Worm (Caenorhabditis elegans) whole organism, L2 larva: ENCODE measurements around the gene T24C2.3.

ENCODE experiments used
- C34F6.9 ChIP-seq: fragments of 150-350 bp; optimal IDR thresholded peaks from 2 replicates; lab custom pipeline; 2014; ENCODE audit warnings: missing biosample characterization, missing genetic modification characterization
- F13H6.1 ChIP-seq: sonication (generic microtip); optimal IDR thresholded peaks from 2 replicates; lab custom pipeline; 2016; ENCODE audit warnings: missing genetic modification characterization, missing compliant biosample characterization
- blmp-1 ChIP-seq: sonication (generic microtip); optimal IDR thresholded peaks from 2 replicates; lab custom pipeline; 2017; ENCODE audit warnings: missing genetic modification characterization, mild to moderate bottlenecking, missing compliant biosample characterization, antibody characterized with exemption, moderate library complexity; ENCODE audit not compliant: insufficient read depth
- ceh-16 ChIP-seq: fragments of 150-350 bp; optimal IDR thresholded peaks from 2 replicates; lab custom pipeline; 2014; ENCODE audit warnings: missing biosample characterization, missing genetic modification characterization
- ceh-82 ChIP-seq: fragments of 150-350 bp; optimal IDR thresholded peaks from 2 replicates; lab custom pipeline; 2014; ENCODE audit warnings: missing biosample characterization, missing genetic modification characterization
- crh-2 ChIP-seq: sonication (generic microtip); optimal IDR thresholded peaks from 2 replicates; lab custom pipeline; 2017; ENCODE audit warnings: missing biosample characterization, missing genetic modification characterization
- dmd-4 ChIP-seq: sonication (generic microtip); optimal IDR thresholded peaks from 2 replicates; lab custom pipeline; 2017; ENCODE audit warnings: missing biosample characterization, missing genetic modification characterization
- elt-1 ChIP-seq: fragments of 150-350 bp; optimal IDR thresholded peaks from 2 replicates; lab custom pipeline; 2014; ENCODE audit warnings: missing biosample characterization, missing genetic modification characterization
- elt-3 ChIP-seq: sonication (generic microtip); optimal IDR thresholded peaks from 2 replicates; lab custom pipeline; 2017; ENCODE audit warnings: missing biosample characterization, missing genetic modification characterization
- fos-1 ChIP-seq: fragments of 150-350 bp; optimal IDR thresholded peaks from 2 replicates; lab custom pipeline; 2014; ENCODE audit warnings: missing biosample characterization, missing genetic modification characterization
- lin-11 ChIP-seq: fragments of 150-350 bp; sonication (generic microtip); optimal IDR thresholded peaks from 2 replicates; lab custom pipeline; 2014; ENCODE audit warnings: missing biosample characterization, missing genetic modification characterization, inconsistent platforms, mixed read lengths
- lin-13 ChIP-seq: fragments of 150-350 bp; optimal IDR thresholded peaks from 2 replicates; lab custom pipeline; 2014; ENCODE audit warnings: missing biosample characterization, missing genetic modification reagents, missing genetic modification characterization
- lin-39 ChIP-seq: fragments of 150-350 bp; optimal IDR thresholded peaks from 2 replicates; lab custom pipeline; 2014; ENCODE audit warnings: missing biosample characterization, missing genetic modification reagents, missing genetic modification characterization
- lsy-2 ChIP-seq, 2 experiments: fragments of 150-350 bp in 1 of 2; sonication (generic microtip) in 1 of 2; optimal IDR thresholded peaks; 2 replicates each; lab custom pipeline; 2014 to 2017; ENCODE audit warnings: missing biosample characterization in 2 of 2, missing genetic modification characterization in 2 of 2
- mab-5 ChIP-seq: fragments of 150-350 bp; optimal IDR thresholded peaks from 2 replicates; lab custom pipeline; 2014; ENCODE audit warnings: missing biosample characterization, missing genetic modification characterization
- mbf-1 ChIP-seq: sonication (generic microtip); optimal IDR thresholded peaks from 2 replicates; lab custom pipeline; 2017; ENCODE audit warnings: missing biosample characterization, missing genetic modification characterization
- nhr-10 ChIP-seq: sonication (generic microtip); optimal IDR thresholded peaks from 2 replicates; lab custom pipeline; 2017; ENCODE audit warnings: missing biosample characterization, missing genetic modification characterization
- nhr-11 ChIP-seq: fragments of 150-350 bp; optimal IDR thresholded peaks from 2 replicates; lab custom pipeline; 2014; ENCODE audit warnings: missing biosample characterization, missing genetic modification characterization
- nhr-12 ChIP-seq: fragments of 150-350 bp; optimal IDR thresholded peaks from 2 replicates; lab custom pipeline; 2014; ENCODE audit warnings: missing biosample characterization, missing genetic modification characterization
- nhr-129 ChIP-seq: fragments of 150-350 bp; optimal IDR thresholded peaks from 2 replicates; lab custom pipeline; 2014; ENCODE audit warnings: missing biosample characterization, missing genetic modification characterization
- nhr-21 ChIP-seq: fragments of 150-350 bp; optimal IDR thresholded peaks from 2 replicates; lab custom pipeline; 2014; ENCODE audit warnings: missing biosample characterization, missing genetic modification characterization
- nhr-23 ChIP-seq: fragments of 150-350 bp; optimal IDR thresholded peaks from 2 replicates; lab custom pipeline; 2014; ENCODE audit warnings: missing biosample characterization, missing genetic modification reagents, missing genetic modification characterization
- nhr-25 ChIP-seq: fragments of 150-350 bp; sonication (generic microtip); optimal IDR thresholded peaks from 3 replicates; lab custom pipeline; 2014; ENCODE audit warnings: missing biosample characterization, missing genetic modification characterization
- sem-4 ChIP-seq: fragments of 150-350 bp; optimal IDR thresholded peaks from 2 replicates; lab custom pipeline; 2014; ENCODE audit warnings: missing biosample characterization, missing genetic modification reagents, missing genetic modification characterization
- skn-1 ChIP-seq: sonication (generic microtip); optimal IDR thresholded peaks from 2 replicates; lab custom pipeline; 2017; ENCODE audit warnings: missing biosample characterization, missing genetic modification characterization
- sma-3 ChIP-seq: sonication (generic microtip); optimal IDR thresholded peaks from 2 replicates; lab custom pipeline; 2016; ENCODE audit warnings: missing genetic modification reagents, missing genetic modification characterization, missing compliant biosample characterization
- sma-9 ChIP-seq, 2 experiments: fragments of 150-350 bp in 1 of 2; sonication (generic microtip) in 1 of 2; optimal IDR thresholded peaks; 2 replicates each; lab custom pipeline; 2014 to 2016; ENCODE audit warnings: missing genetic modification characterization in 2 of 2, mild to moderate bottlenecking in 1 of 2, missing biosample characterization in 1 of 2, missing compliant biosample characterization in 1 of 2, missing genetic modification reagents in 1 of 2, moderate library complexity in 1 of 2
- unc-39 ChIP-seq: fragments of 150-350 bp; optimal IDR thresholded peaks from 2 replicates; lab custom pipeline; 2014; ENCODE audit warnings: missing biosample characterization, missing genetic modification characterization
- unc-55 ChIP-seq: fragments of 150-350 bp; sonication (generic microtip); optimal IDR thresholded peaks from 3 replicates; lab custom pipeline; 2014; ENCODE audit warnings: missing biosample characterization, missing genetic modification reagents, missing genetic modification characterization
- unc-62 ChIP-seq: fragments of 150-350 bp; optimal IDR thresholded peaks from 2 replicates; lab custom pipeline; 2014; ENCODE audit warnings: missing biosample characterization, missing genetic modification reagents, missing genetic modification characterization
- ztf-11 ChIP-seq: sonication (generic microtip); optimal IDR thresholded peaks from 2 replicates; lab custom pipeline; 2017; ENCODE audit warnings: missing biosample characterization, missing genetic modification characterization

Gene T24C2.3

ce11 chrX:14577579-14578127 is 34.3 kb downstream of the T24C2.3 start, which contains the start of gene let-4:
Gene let-4 (plus strand): TSS chrX:14577935.
- TF ChIP-seq unc-62 (GFP tag; lab: Kevin White, UChicago) = no peak
- no peak for TF ChIP-seq nhr-23 (tag; lab: Kevin White, UChicago)
- TF ChIP-seq fos-1 = no peak
- TF ChIP-seq lin-39 (tag; lab: Kevin White, UChicago) = no peak
- no peak for TF ChIP-seq nhr-11
- TF ChIP-seq elt-1 (tag; lab: Kevin White, UChicago) = no peak
- no peak for TF ChIP-seq lin-11 (tag; lab: Kevin White, UChicago)

DNA sequence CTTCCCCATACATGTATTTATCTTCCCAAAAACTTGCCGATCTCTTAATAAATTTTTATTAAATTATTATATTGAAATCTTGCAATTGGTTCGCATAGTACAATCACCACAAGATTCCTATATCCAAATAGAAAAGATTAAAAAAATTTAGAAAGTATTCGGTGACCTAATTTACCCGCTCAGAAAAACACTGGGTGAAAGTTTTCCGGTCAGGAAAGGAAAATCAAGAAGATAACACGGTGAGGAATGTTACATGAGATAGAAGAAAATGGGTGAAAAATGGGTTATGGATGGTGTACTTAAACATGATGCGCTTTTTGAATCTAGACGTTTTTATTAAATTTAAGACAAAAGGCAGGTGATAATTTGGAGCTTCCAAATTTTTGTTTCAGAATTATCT is 37.5 kb downstream of the T24C2.3 start:
- TF ChIP-seq dmd-4 (tag; lab: Kevin White, UChicago) (no peak), blmp-1 (tag; lab: Kevin White, UChicago) (peak; percentile 78)

ce11 chrX:14581429-14581828 is 38.1 kb downstream of the T24C2.3 start, which contains the start of gene sym-1:
Gene sym-1 (plus strand): TSS chrX:14581622.
- no peak for TF ChIP-seq mbf-1 (tag; lab: Kevin White, UChicago)
- TF ChIP-seq fos-1 = peak; percentile 18
- no peak for TF ChIP-seq nhr-129
- TF ChIP-seq skn-1 (tag; lab: Kevin White, UChicago) = no peak
- peak; percentile 64 for TF ChIP-seq nhr-21 (tag; lab: Kevin White, UChicago)
- no peak for TF ChIP-seq nhr-10 (tag; lab: Kevin White, UChicago)
- TF ChIP-seq lin-13 = no peak
- peak; percentile 37 for TF ChIP-seq blmp-1 (tag; lab: Kevin White, UChicago)
- peak; percentile 22 for TF ChIP-seq elt-1 (tag; lab: Kevin White, UChicago)
- peak; percentile 25 for TF ChIP-seq sem-4 (tag; lab: Kevin White, UChicago)
- TF ChIP-seq lsy-2 (tag; optimal IDR thresholded peaks at IDR 0.05; lab: Kevin White, UChicago) = peak in 1 of 2 experiments; percentile 12
- peak; percentile 60 for TF ChIP-seq ceh-16
- TF ChIP-seq sma-9 (GFP tag; optimal IDR thresholded peaks at IDR 0.05; lab: Kevin White, UChicago) = peak; percentile 62
- no peak for TF ChIP-seq sma-9 (tag; optimal IDR thresholded peaks at IDR 0.05; lab: Kevin White, UChicago)
- peak; percentile 7 for TF ChIP-seq sma-3 (GFP tag; lab: Kevin White, UChicago)
- TF ChIP-seq nhr-25 (tag; lab: Kevin White, UChicago) = peak; percentile 2

DNA sequence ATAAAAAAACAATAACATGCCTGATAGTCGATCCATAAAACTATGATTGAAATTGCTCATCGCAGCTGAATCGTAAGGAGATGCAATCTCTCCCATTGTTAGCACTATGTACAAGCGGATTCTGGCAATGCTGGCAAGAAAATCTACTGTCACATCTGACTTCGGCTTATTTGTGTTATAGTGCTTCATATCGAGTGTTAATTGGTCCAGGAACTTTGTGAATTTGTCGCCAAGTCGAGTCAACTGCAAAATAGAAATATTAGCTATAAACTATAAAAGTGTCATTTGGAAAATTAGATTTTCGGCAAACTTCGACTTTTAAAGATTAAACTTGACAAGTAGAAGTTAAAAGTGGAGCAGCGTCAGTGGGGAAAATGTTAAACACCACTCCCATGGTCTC is 41.0 kb downstream of the T24C2.3 start:
- TF ChIP-seq elt-3 (tag; lab: Kevin White, UChicago) (no peak), nhr-21 (tag; lab: Kevin White, UChicago) (peak; percentile 33), mab-5 (tag; lab: Kevin White, UChicago) (no peak)

DNA sequence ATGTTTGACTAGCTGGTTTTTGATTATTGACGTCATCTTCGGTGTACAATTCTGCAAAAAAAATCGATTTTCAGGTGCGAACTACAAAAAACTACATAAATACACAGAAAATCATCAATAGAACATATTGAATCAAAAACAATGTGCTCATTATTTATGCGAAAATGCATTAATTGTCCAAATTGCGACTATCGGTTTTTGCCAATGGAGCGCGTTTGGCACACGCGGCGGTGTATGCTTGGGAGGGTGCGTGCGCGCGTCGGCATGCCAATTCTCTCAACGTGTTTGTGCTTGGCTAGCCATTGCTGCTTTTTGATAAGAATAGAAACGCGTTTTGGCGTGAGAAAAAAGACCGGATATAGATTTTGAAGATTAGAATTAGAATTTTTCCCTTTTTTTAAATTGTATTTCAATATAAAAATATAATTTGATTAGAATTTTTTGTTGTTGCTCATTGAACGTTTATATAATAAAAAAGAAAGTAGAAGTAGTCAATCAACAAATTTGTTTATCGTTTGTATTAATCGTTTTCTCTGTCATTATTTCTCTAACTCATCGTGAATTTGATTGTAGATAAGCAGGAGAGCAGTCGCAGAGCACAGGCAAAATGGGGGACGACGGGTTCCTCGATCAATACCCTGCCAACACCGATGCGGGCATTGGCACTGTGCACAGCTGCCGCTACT is 45.9 kb downstream of the T24C2.3 start, which contains the start of the genes C44H4.4 and tap-1:
Gene C44H4.4 (minus strand): TSS at position 51 of the 686 bp plus-strand sequence.
Gene tap-1 (plus strand): TSS at position 574 of the 686 bp plus-strand sequence.
- TF ChIP-seq unc-55 (GFP tag; lab: Kevin White, UChicago) = peak; percentile 78
- TF ChIP-seq skn-1 (tag; lab: Kevin White, UChicago) = no peak
- TF ChIP-seq C34F6.9 (tag; lab: Kevin White, UChicago) = peak; percentile 43
- no peak for TF ChIP-seq elt-3 (tag; lab: Kevin White, UChicago)
- peak; percentile 19 for TF ChIP-seq F13H6.1
- no peak for TF ChIP-seq nhr-12 (tag; lab: Kevin White, UChicago)
- peak in 1 of 2 experiments; percentile 9 for TF ChIP-seq lsy-2 (tag; optimal IDR thresholded peaks at IDR 0.05; lab: Kevin White, UChicago)
- no peak for TF ChIP-seq nhr-21 (tag; lab: Kevin White, UChicago)
- peak; percentile 37 for TF ChIP-seq lin-11 (tag; lab: Kevin White, UChicago)
- peak; percentile 2 for TF ChIP-seq crh-2
- no peak for TF ChIP-seq mbf-1 (tag; lab: Kevin White, UChicago)
- peak; percentile 44 for TF ChIP-seq fos-1

ce11 chrX:14593206-14593605 is 49.9 kb downstream of the T24C2.3 start:
- no peak for TF ChIP-seq unc-39 (tag; lab: Kevin White, UChicago)
- no peak for TF ChIP-seq lin-39 (tag; lab: Kevin White, UChicago)
- no peak for TF ChIP-seq ztf-11
- no peak for TF ChIP-seq ceh-82
- peak; percentile 8 for TF ChIP-seq sem-4 (tag; lab: Kevin White, UChicago)
- no peak for TF ChIP-seq lin-13
- TF ChIP-seq ceh-16 = no peak
